Fruit fly (Drosophila melanogaster) whole organism, embryonic: ENCODE results near the gene PIG-B.

Experiments used
- Bgb ChIP-seq: fragments of 200-800 bp; sonication (Bioruptor generic); IDR thresholded peaks from 2 replicates; pipeline ENCODE4 v1.3.6; 2022; ENCODE audit warnings: missing biosample characterization, missing genetic modification characterization; ENCODE audit not compliant: partially characterized antibody
- Blimp-1 ChIP-seq: fragments of 200-800 bp; sonication (Bioruptor generic); optimal IDR thresholded peaks from 3 replicates; lab custom pipeline; 2018; ENCODE audit warnings: missing biosample characterization, missing genetic modification characterization, mild to moderate bottlenecking, moderate library complexity, missing genetic modification reagents
- CG1024 ChIP-seq: fragments of 200-800 bp; sonication (Bioruptor generic); IDR thresholded peaks from 2 replicates; pipeline ENCODE4 v1.3.6; 2022; ENCODE audit warnings: missing biosample characterization, missing genetic modification characterization
- CG11504 ChIP-seq: fragments of 200-800 bp; sonication (Bioruptor generic); optimal IDR thresholded peaks from 3 replicates; lab custom pipeline; 2019; ENCODE audit warnings: missing biosample characterization, mild to moderate bottlenecking, missing genetic modification characterization, moderate library complexity
- CG11560 ChIP-seq: fragments of 200-800 bp; sonication (Bioruptor generic); IDR thresholded peaks from 3 replicates; pipeline ENCODE4 v1.3.6; 2022; ENCODE audit warnings: missing biosample characterization, missing genetic modification characterization
- CG12104 ChIP-seq: fragments of 200-800 bp; sonication (Bioruptor generic); optimal IDR thresholded peaks from 3 replicates; lab custom pipeline; 2016; ENCODE audit warnings: missing biosample characterization, missing genetic modification characterization
- CG12155 ChIP-seq: fragments of 200-800 bp; sonication (Bioruptor generic); optimal IDR thresholded peaks from 3 replicates; lab custom pipeline; 2016; ENCODE audit warnings: missing biosample characterization, missing genetic modification characterization
- CG12659 ChIP-seq: fragments of 200-800 bp; sonication (Bioruptor generic); optimal IDR thresholded peaks from 3 replicates; lab custom pipeline; 2017; ENCODE audit warnings: mild to moderate bottlenecking, missing biosample characterization, missing genetic modification reagents, missing genetic modification characterization
- CG13123 ChIP-seq: fragments of 200-800 bp; sonication (Bioruptor generic); optimal IDR thresholded peaks from 2 replicates; lab custom pipeline; 2016; ENCODE audit warnings: missing biosample characterization, missing genetic modification characterization
- CG1529 ChIP-seq: fragments of 200-800 bp; sonication (Bioruptor generic); optimal IDR thresholded peaks from 3 replicates; lab custom pipeline; 2018; ENCODE audit warnings: missing biosample characterization, missing genetic modification characterization
- CG1603 ChIP-seq: fragments of 200-800 bp; sonication (Bioruptor generic); optimal IDR thresholded peaks from 2 replicates; lab custom pipeline; 2019; ENCODE audit warnings: missing biosample characterization, mild to moderate bottlenecking, missing genetic modification characterization, moderate library complexity
- CG17361 ChIP-seq: fragments of 200-800 bp; sonication (Bioruptor generic); IDR thresholded peaks from 3 replicates; pipeline ENCODE4 v1.3.6; 2022; ENCODE audit warnings: missing biosample characterization, missing genetic modification characterization
- CG17385 ChIP-seq: fragments of 200-800 bp; sonication (Bioruptor generic); optimal IDR thresholded peaks from 3 replicates; lab custom pipeline; 2018; ENCODE audit warnings: missing biosample characterization, mild to moderate bottlenecking, missing genetic modification characterization
- CG2875 ChIP-seq: fragments of 200-800 bp; sonication (Bioruptor generic); optimal IDR thresholded peaks from 2 replicates; lab custom pipeline; 2017; ENCODE audit warnings: missing biosample characterization, mild to moderate bottlenecking, missing genetic modification characterization, missing genetic modification reagents
- CG30020 ChIP-seq: fragments of 200-800 bp; optimal IDR thresholded peaks from 2 replicates; lab custom pipeline; 2019; ENCODE audit warnings: missing biosample characterization, mild to moderate bottlenecking, missing genetic modification characterization, moderate library complexity
- CG31388 ChIP-seq: fragments of 200-800 bp; sonication (Bioruptor generic); optimal IDR thresholded peaks from 2 replicates; lab custom pipeline; 2016; ENCODE audit warnings: missing biosample characterization, missing genetic modification characterization
- CG3847 ChIP-seq: fragments of 200-800 bp; sonication (Bioruptor generic); IDR thresholded peaks from 2 replicates; pipeline ENCODE4 v1.3.6; 2022; ENCODE audit warnings: missing biosample characterization, missing genetic modification characterization
- CG6175 ChIP-seq: fragments of 200-800 bp; sonication (Bioruptor generic); IDR thresholded peaks from 3 replicates; pipeline ENCODE4 v1.3.6; 2022; ENCODE audit warnings: missing biosample characterization, missing genetic modification characterization
- CG9817 ChIP-seq: fragments of 200-800 bp; sonication (Bioruptor generic); optimal IDR thresholded peaks from 2 replicates; lab custom pipeline; 2018; ENCODE audit warnings: missing biosample characterization, mild to moderate bottlenecking, missing genetic modification characterization, moderate library complexity
- CG9932 ChIP-seq: fragments of 200-800 bp; sonication (Bioruptor generic); IDR thresholded peaks from 2 replicates; pipeline ENCODE4 v1.3.6; 2022; ENCODE audit warnings: missing biosample characterization, missing genetic modification characterization
- Dek ChIP-seq: fragments of 200-800 bp; sonication (Bioruptor generic); optimal IDR thresholded peaks from 3 replicates; lab custom pipeline; 2019; ENCODE audit warnings: missing biosample characterization, mild to moderate bottlenecking, missing genetic modification characterization, moderate library complexity
- Dfd ChIP-seq, 2 experiments: fragments of >200 bp; optimal IDR thresholded peaks; 2 replicates each; lab custom pipeline; 2017; ENCODE audit warnings: missing biosample characterization in 2 of 2, missing genetic modification characterization in 2 of 2
- Dref ChIP-seq: fragments of 200-800 bp; sonication (Bioruptor generic); IDR thresholded peaks from 2 replicates; pipeline ENCODE4 v1.3.6; 2022; ENCODE audit warnings: missing biosample characterization, missing genetic modification characterization
- Ets97D ChIP-seq: fragments of 200-800 bp; sonication (Bioruptor generic); optimal IDR thresholded peaks from 3 replicates; lab custom pipeline; 2016; ENCODE audit warnings: missing biosample characterization, missing genetic modification characterization
- H2.0 ChIP-seq: fragments of 200-800 bp; sonication (Bioruptor generic); IDR thresholded peaks from 2 replicates; pipeline ENCODE4 v1.3.6; 2022; ENCODE audit warnings: missing biosample characterization, missing genetic modification characterization
- Med ChIP-seq: fragments of 200-800 bp; sonication (Bioruptor generic); peaks from one replicate; lab custom pipeline; 2016; ENCODE audit warnings: missing biosample characterization, missing genetic modification characterization, mild to moderate bottlenecking, inconsistent platforms, moderate library complexity
- Optix ChIP-seq: fragments of 200-800 bp; sonication (Bioruptor generic); IDR thresholded peaks from 3 replicates; pipeline ENCODE4 v1.3.6; 2022; ENCODE audit warnings: missing biosample characterization, missing genetic modification characterization
- Side ChIP-seq: fragments of 200-800 bp; sonication (Bioruptor generic); optimal IDR thresholded peaks from 2 replicates; lab custom pipeline; 2016; ENCODE audit warnings: missing biosample characterization, missing genetic modification characterization
- Sry-β ChIP-seq: fragments of 200-800 bp; sonication (Bioruptor generic); optimal IDR thresholded peaks from 2 replicates; lab custom pipeline; 2018; ENCODE audit warnings: missing biosample characterization, mild to moderate bottlenecking, missing genetic modification characterization, moderate library complexity
- Tbp ChIP-seq: fragments of >200 bp; optimal IDR thresholded peaks from 2 replicates; lab custom pipeline; 2018; ENCODE audit warnings: missing biosample characterization, missing genetic modification characterization
- Vsx1 ChIP-seq: fragments of 200-800 bp; sonication (Bioruptor generic); optimal IDR thresholded peaks from 2 replicates; lab custom pipeline; 2017; ENCODE audit warnings: missing biosample characterization, mild to moderate bottlenecking, missing genetic modification characterization, missing genetic modification reagents
- Xrp1 ChIP-seq: fragments of 200-800 bp; sonication (Bioruptor generic); IDR thresholded peaks from 2 replicates; pipeline ENCODE4 v1.3.6; 2022; ENCODE audit warnings: missing biosample characterization, missing genetic modification characterization
- az2 ChIP-seq: fragments of 200-800 bp; sonication (Bioruptor generic); optimal IDR thresholded peaks from 3 replicates; lab custom pipeline; 2016; ENCODE audit warnings: missing biosample characterization, missing genetic modification characterization
- dmrt11E ChIP-seq: fragments of 200-800 bp; sonication (Bioruptor generic); optimal IDR thresholded peaks from 3 replicates; lab custom pipeline; 2018; ENCODE audit warnings: missing biosample characterization, mild to moderate bottlenecking, missing genetic modification characterization, moderate library complexity
- esg ChIP-seq: fragments of 200-800 bp; sonication (Bioruptor generic); conservative IDR thresholded peaks from 2 replicates; pipeline ENCODE4 v1.3.6; 2022; ENCODE audit warnings: missing biosample characterization, missing genetic modification characterization
- eyg ChIP-seq: fragments of 200-800 bp; sonication (Bioruptor generic); optimal IDR thresholded peaks from 3 replicates; lab custom pipeline; 2016; ENCODE audit warnings: missing biosample characterization, missing genetic modification characterization
- fd3F ChIP-seq: fragments of 200-800 bp; sonication (Bioruptor generic); optimal IDR thresholded peaks from 2 replicates; lab custom pipeline; 2018; ENCODE audit warnings: missing biosample characterization, mild to moderate bottlenecking, missing genetic modification characterization, moderate library complexity
- gem ChIP-seq: fragments of 200-800 bp; sonication (Bioruptor generic); optimal IDR thresholded peaks from 2 replicates; lab custom pipeline; 2019; ENCODE audit warnings: missing biosample characterization, mild to moderate bottlenecking, missing genetic modification characterization, moderate library complexity
- gfzf ChIP-seq: fragments of 200-800 bp; sonication (Bioruptor generic); optimal IDR thresholded peaks from 2 replicates; lab custom pipeline; 2016; ENCODE audit warnings: missing biosample characterization, mild to moderate bottlenecking, missing genetic modification characterization, moderate library complexity
- knrl ChIP-seq: fragments of 200-800 bp; sonication (Bioruptor generic); IDR thresholded peaks from 3 replicates; pipeline ENCODE4 v1.3.6; 2022; ENCODE audit warnings: missing biosample characterization, missing genetic modification characterization; ENCODE audit not compliant: partially characterized antibody
- lilli ChIP-seq: fragments of 200-800 bp; sonication (Bioruptor generic); optimal IDR thresholded peaks from 3 replicates; lab custom pipeline; 2016; ENCODE audit warnings: missing biosample characterization, missing genetic modification characterization
- lmd ChIP-seq: fragments of 200-800 bp; sonication (Bioruptor generic); IDR thresholded peaks from 2 replicates; pipeline ENCODE4 v1.3.6; 2022; ENCODE audit warnings: missing biosample characterization, missing genetic modification characterization
- mld ChIP-seq: fragments of 200-800 bp; sonication (Bioruptor generic); IDR thresholded peaks from 3 replicates; pipeline ENCODE4 v1.3.6; 2022; ENCODE audit warnings: missing biosample characterization, missing genetic modification characterization; ENCODE audit not compliant: partially characterized antibody
- otp ChIP-seq: fragments of 200-800 bp; sonication (Bioruptor generic); IDR thresholded peaks from 3 replicates; pipeline ENCODE4, ENCODE4 v1.3.6; 2022; ENCODE audit warnings: missing biosample characterization, missing genetic modification characterization
- pum ChIP-seq: fragments of 200-800 bp; sonication (Bioruptor generic); optimal IDR thresholded peaks from 2 replicates; lab custom pipeline; 2016; ENCODE audit warnings: missing biosample characterization, missing genetic modification characterization
- salm ChIP-seq: fragments of 200-800 bp; sonication (Bioruptor generic); optimal IDR thresholded peaks from 2 replicates; lab custom pipeline; 2018; ENCODE audit warnings: missing biosample characterization, mild to moderate bottlenecking, missing genetic modification characterization
- ssp ChIP-seq: fragments of 200-800 bp; sonication (Bioruptor generic); IDR thresholded peaks from 2 replicates; pipeline ENCODE4 v1.3.6; 2022; ENCODE audit warnings: missing biosample characterization, missing genetic modification characterization
- tgo ChIP-seq: fragments of 200-800 bp; sonication (Bioruptor generic); IDR thresholded peaks from 3 replicates; pipeline ENCODE4 v1.3.6; 2022; ENCODE audit warnings: missing biosample characterization, missing genetic modification characterization
- unc-4 ChIP-seq: fragments of 200-800 bp; sonication (Bioruptor generic); IDR thresholded peaks from 2 replicates; pipeline ENCODE4 v1.3.6; 2022; ENCODE audit warnings: missing biosample characterization, missing genetic modification characterization; ENCODE audit not compliant: partially characterized antibody
- unpg ChIP-seq: fragments of 200-800 bp; sonication (Bioruptor generic); optimal IDR thresholded peaks from 3 replicates; lab custom pipeline; 2018; ENCODE audit warnings: missing biosample characterization, mild to moderate bottlenecking, missing genetic modification characterization, moderate library complexity

Gene PIG-B

DNA sequence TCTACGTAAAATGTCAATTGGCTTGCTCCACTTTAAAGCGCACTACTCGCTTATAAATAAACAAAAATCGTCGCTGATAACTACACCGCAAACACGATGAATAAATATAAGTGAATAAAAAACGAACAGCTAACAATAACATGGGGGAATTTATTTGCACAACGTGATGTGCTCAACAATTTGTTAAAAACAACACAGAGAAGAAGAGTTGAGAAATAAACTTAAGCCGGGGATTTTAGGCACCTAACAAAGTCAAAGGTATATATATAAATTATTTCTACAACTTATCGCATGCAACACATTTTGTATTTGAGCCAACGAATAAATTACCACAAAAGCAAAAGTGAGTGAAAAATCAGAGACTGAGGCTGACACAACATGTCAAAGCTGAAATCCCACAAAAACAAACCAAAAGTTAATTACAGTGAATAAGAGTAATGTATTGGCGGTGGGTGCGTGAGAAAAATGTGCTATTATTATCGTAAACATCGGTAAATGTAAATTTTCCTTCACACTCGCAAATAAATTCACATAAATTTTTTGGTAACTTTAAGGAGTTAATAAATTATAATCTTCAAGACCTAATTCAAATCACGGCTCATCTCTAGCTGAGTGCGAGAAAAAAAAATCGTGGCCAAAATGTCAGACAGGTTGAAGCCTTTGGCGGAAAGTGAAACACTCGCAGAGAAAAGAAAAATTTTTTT, 38.6 kb upstream of the PIG-B start (continued):
- no peak for TF ChIP-seq Blimp-1
- TF ChIP-seq Bgb (GFP tag; lab: Robert Waterston, UW), result no peak
- peak; percentile 28; the same call in 1 of the 2 replicates for TF ChIP-seq CG3847
- peak; percentile 26 for TF ChIP-seq az2 (GFP tag; lab: Kevin White, UChicago)
- no peak for TF ChIP-seq mld (GFP tag; lab: Robert Waterston, UW)
- peak; percentile 2 for TF ChIP-seq CG12659
- TF ChIP-seq ssp (GFP tag; lab: Robert Waterston, UW), result no peak
- no peak for TF ChIP-seq CG17361 (GFP tag; lab: Robert Waterston, UW)
- no peak for TF ChIP-seq pum (GFP tag; lab: Kevin White, UChicago)
- no peak for TF ChIP-seq Dfd (GFP tag; optimal IDR thresholded peaks at IDR 0.05; lab: Kevin White, UChicago)
- no peak for TF ChIP-seq Optix (GFP tag; lab: Robert Waterston, UW)
- TF ChIP-seq knrl (GFP tag; lab: Robert Waterston, UW), result no peak
- peak; percentile 21; the same call in 1 of the 3 replicates for TF ChIP-seq otp (GFP tag; lab: Robert Waterston, UW)
- peak; percentile 17; the same call in 1 of the 2 replicates for TF ChIP-seq esg (GFP tag; lab: Robert Waterston, UW)
- no peak for TF ChIP-seq CG11560 (tag; lab: Robert Waterston, UW)
- peak; percentile 47 for TF ChIP-seq lilli (GFP tag; lab: Kevin White, UChicago)
- TF ChIP-seq Ets97D, result no peak
- TF ChIP-seq CG30020 (tag; lab: Kevin White, UChicago), result no peak
- TF ChIP-seq CG13123, result no peak
- TF ChIP-seq Med (GFP tag; lab: Kevin White, UChicago), result peak; percentile 86
- TF ChIP-seq CG6175 (GFP tag; lab: Robert Waterston, UW), result no peak
- no peak for TF ChIP-seq eyg (GFP tag; lab: Kevin White, UChicago)
- no peak for TF ChIP-seq CG31388 (GFP tag; lab: Kevin White, UChicago)
- TF ChIP-seq H2.0, result peak; percentile 42; the same call in 1 of the 2 replicates
- TF ChIP-seq Tbp (GFP tag; lab: Kevin White, UChicago), result no peak
- 0 out of 2 replicates have a peak, but pooled peaks have one; percentile 23 for TF ChIP-seq Xrp1
- peak; percentile 46; the same call in 1 of the 2 replicates for TF ChIP-seq unc-4 (GFP tag; lab: Robert Waterston, UW)
- TF ChIP-seq CG2875, result no peak
- no peak for TF ChIP-seq tgo
- no peak for TF ChIP-seq Vsx1 (GFP tag; lab: Kevin White, UChicago)
- no peak for TF ChIP-seq Dref (GFP tag; lab: Robert Waterston, UW)
- no peak for TF ChIP-seq CG12104 (GFP tag; lab: Kevin White, UChicago)
- peak; percentile 52 for TF ChIP-seq CG11504 (tag; lab: Kevin White, UChicago)
- peak; percentile 50 for TF ChIP-seq gem
- TF ChIP-seq CG1024 (GFP tag; lab: Robert Waterston, UW), result no peak
- TF ChIP-seq unpg (GFP tag; lab: Kevin White, UChicago), result peak; percentile 32
- no peak for TF ChIP-seq Side (GFP tag; lab: Kevin White, UChicago)
- no peak for TF ChIP-seq Sry-β (GFP tag; lab: Kevin White, UChicago)
- TF ChIP-seq CG1529 (GFP tag; lab: Kevin White, UChicago), result no peak
- peak; percentile 21 for TF ChIP-seq CG1603 (tag; lab: Kevin White, UChicago)
- TF ChIP-seq fd3F (GFP tag; lab: Kevin White, UChicago), result peak; percentile 19
- TF ChIP-seq CG12155 (GFP tag; lab: Kevin White, UChicago), result no peak
- no peak for TF ChIP-seq salm (tag; lab: Kevin White, UChicago)
- peak; percentile 33 for TF ChIP-seq CG17385
- TF ChIP-seq CG9932 (GFP tag; lab: Robert Waterston, UW), result no peak; the same call in 1 of the 2 replicates
- no peak for TF ChIP-seq dmrt11E (tag; lab: Kevin White, UChicago)
- peak; percentile 12 for TF ChIP-seq Dek
- no peak for TF ChIP-seq gfzf (GFP tag; lab: Kevin White, UChicago)
- TF ChIP-seq CG9817, result peak; percentile 54
- peak; percentile 29; the same call in 1 of the 2 replicates for TF ChIP-seq lmd
